Worm (Caenorhabditis elegans): ENCODE results near the gene T23D5.8.
"Not testable (repeated sequence)": the region's sequence is repeated elsewhere in the genome, so short reads cannot be mapped to it uniquely, and the experiment has no call there.

The T23D5.8 gene

ce11 chrV:15750130-15750529 lies 1.9 kb upstream of the T23D5.8 start, which contains the start of gene str-6:
TSS of gene str-6 (minus strand) at chrV:15750230.
- TF ChIP-seq nhr-67 (tag; optimal IDR thresholded peaks at IDR 0.05) (no peak), R02D3.7 (tag; optimal IDR thresholded peaks at IDR 0.05) (no peak), pqm-1 (tag; optimal IDR thresholded peaks at IDR 0.05) (no peak), ama-1 (optimal IDR thresholded peaks at IDR 0.05) (no peak)

- not testable (repeated sequence) for TF ChIP-seq ztf-4, unc-39, lsy-12 (tag; optimal IDR thresholded peaks at IDR 0.05)
Measured at ce11 chrV:15744366-15744765, 3.9 kb downstream of the T23D5.8 start, which contains the start of gene str-19. TSS of gene str-19 (minus strand) at chrV:15744466.

- TF ChIP-seq ceh-16 (tag; optimal IDR thresholded peaks at IDR 0.05) = no peak
- TF ChIP-seq elt-1 (tag; optimal IDR thresholded peaks at IDR 0.05) = no peak
- no peak for TF ChIP-seq fkh-2 (tag; optimal IDR thresholded peaks at IDR 0.05)
- no peak for TF ChIP-seq aly-2 (tag; optimal IDR thresholded peaks at IDR 0.05)
- no peak for TF ChIP-seq tbx-2 (tag; optimal IDR thresholded peaks at IDR 0.05)
- TF ChIP-seq snpc-4 (tag; optimal IDR thresholded peaks at IDR 0.05) = no peak
- no peak for TF ChIP-seq nhr-237 (tag; optimal IDR thresholded peaks at IDR 0.05)
- TF ChIP-seq eor-1 (tag; optimal IDR thresholded peaks at IDR 0.05) = no peak
Measured at ce11 chrV:15741851-15742250, 6.4 kb downstream of the T23D5.8 start, which contains the start of gene str-18. TSS of gene str-18 (minus strand) at chrV:15741951.

DNA sequence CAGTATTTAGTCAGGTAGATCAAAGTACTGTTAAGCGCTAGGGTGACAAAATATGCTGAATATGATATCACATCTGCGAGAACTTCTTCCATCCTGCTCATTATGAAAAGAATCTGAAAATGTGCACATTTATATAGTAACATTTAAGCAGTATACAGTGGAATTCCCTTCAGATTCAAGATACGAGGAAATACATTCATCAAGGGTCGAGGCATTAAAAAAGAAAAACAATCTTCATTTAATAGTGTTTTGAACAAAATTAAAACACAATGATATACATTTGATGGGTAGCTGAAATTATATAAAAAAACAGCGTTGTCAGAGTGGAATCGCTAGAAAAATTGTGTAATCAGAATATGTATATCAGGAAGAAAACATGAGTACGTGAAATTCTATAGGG lies 12.5 kb downstream of the T23D5.8 start, which contains the start of gene str-27:
Gene str-27, minus strand, starts transcription at position 101 of the 400 bp plus-strand sequence.
- TF ChIP-seq R02D3.7 (tag; optimal IDR thresholded peaks at IDR 0.05) (no peak), unc-62 (GFP tag; optimal IDR thresholded peaks at IDR 0.05) (no peak), elt-2 (tag; optimal IDR thresholded peaks at IDR 0.05) (no peak), pha-4 (tag; optimal IDR thresholded peaks at IDR 0.05) (no peak)

DNA sequence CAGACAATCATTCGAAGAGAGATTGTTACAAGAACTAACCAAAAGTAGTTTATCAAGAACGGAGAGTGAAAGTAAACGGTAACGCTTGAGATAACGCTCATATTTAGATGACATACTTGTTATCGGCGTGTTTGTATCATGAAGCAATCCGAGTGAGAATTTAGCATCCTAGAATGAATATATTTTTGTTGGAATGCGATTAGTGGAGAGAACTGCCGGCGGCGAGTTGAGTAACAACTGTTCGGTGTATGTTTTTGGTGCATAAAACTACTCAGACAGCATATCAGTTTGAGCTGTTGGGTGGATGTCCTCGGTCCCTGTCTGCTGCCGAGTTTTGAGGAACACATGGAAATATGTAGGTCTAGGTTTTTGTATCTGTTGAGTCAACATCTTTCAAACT lies 14.7 kb downstream of the T23D5.8 start, which contains the start of gene T23D5.3:
Gene T23D5.3, minus strand, starts transcription at position 101 of the 400 bp plus-strand sequence.
- TF ChIP-seq nhr-28 (tag; optimal IDR thresholded peaks at IDR 0.05) = no peak
- no peak for TF ChIP-seq eor-1 (tag; optimal IDR thresholded peaks at IDR 0.05)
- no peak for TF ChIP-seq mml-1 (tag; optimal IDR thresholded peaks at IDR 0.05)

DNA sequence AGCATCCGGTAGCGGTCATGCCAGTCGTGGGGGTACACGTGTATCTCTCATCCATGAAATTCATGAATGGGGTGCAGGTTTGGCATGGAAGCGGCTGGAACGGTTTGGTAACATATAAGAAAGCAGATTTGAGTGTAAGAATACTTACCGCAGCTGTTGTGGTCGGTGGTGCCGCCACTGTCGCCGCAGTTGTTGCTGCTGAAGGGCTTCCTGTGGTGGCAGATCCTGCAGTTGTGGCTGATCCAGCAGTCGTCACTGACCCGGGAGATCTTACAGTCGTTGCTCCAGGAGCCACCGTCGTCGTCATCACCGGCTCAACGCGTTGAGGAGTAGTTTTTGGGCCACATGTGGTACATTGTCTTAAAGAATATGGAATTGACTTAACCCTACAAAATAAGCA lies 15.2 kb downstream of the T23D5.8 start:
- TF ChIP-seq R02D3.7 (tag; optimal IDR thresholded peaks at IDR 0.05) (no peak), mdl-1 (tag; optimal IDR thresholded peaks at IDR 0.05) (no peak), nhr-77 (tag; optimal IDR thresholded peaks at IDR 0.05) (no peak), pqm-1 (tag; optimal IDR thresholded peaks at IDR 0.05) (no peak), nhr-23 (tag; optimal IDR thresholded peaks at IDR 0.05) (no peak), nhr-237 (tag; optimal IDR thresholded peaks at IDR 0.05) (no peak), ztf-4 (tag; optimal IDR thresholded peaks at IDR 0.05) (no peak), egl-5 (tag; optimal IDR thresholded peaks at IDR 0.05) (no peak), ZK546.5 (tag; optimal IDR thresholded peaks at IDR 0.05) (no peak), elt-1 (tag; optimal IDR thresholded peaks at IDR 0.05) (no peak), ceh-16 (tag; optimal IDR thresholded peaks at IDR 0.05) (no peak), lsy-12 (tag; optimal IDR thresholded peaks at IDR 0.05) (no peak), nhr-11 (tag; optimal IDR thresholded peaks at IDR 0.05) (no peak), fkh-2 (tag; optimal IDR thresholded peaks at IDR 0.05) (no peak), nfya-1 (tag; optimal IDR thresholded peaks at IDR 0.05; ENCODE audit: insufficient read depth) (no peak)

- TF ChIP-seq ceh-16 (tag; optimal IDR thresholded peaks at IDR 0.05) = no peak
- no peak for TF ChIP-seq lsy-12 (tag; optimal IDR thresholded peaks at IDR 0.05)
- TF ChIP-seq nhr-12 (tag; optimal IDR thresholded peaks at IDR 0.05) = no peak
- TF ChIP-seq mml-1 (tag; optimal IDR thresholded peaks at IDR 0.05) = no peak
- TF ChIP-seq nfya-1 (tag; optimal IDR thresholded peaks at IDR 0.05; ENCODE audit: insufficient read depth) = no peak
- no peak for TF ChIP-seq zag-1 (tag; optimal IDR thresholded peaks at IDR 0.05)
- no peak for TF ChIP-seq unc-62 (GFP tag; optimal IDR thresholded peaks at IDR 0.05)
- no peak for TF ChIP-seq ama-1 (optimal IDR thresholded peaks at IDR 0.05)
- no peak for TF ChIP-seq ZK546.5 (tag; optimal IDR thresholded peaks at IDR 0.05)
- no peak for TF ChIP-seq ztf-4 (tag; optimal IDR thresholded peaks at IDR 0.05)
- no peak for TF ChIP-seq pqm-1 (tag; optimal IDR thresholded peaks at IDR 0.05)
- TF ChIP-seq pha-4 (tag; optimal IDR thresholded peaks at IDR 0.05) = no peak
- TF ChIP-seq lin-39 (tag; optimal IDR thresholded peaks at IDR 0.05) = no peak
- no peak for TF ChIP-seq elt-2 (tag; optimal IDR thresholded peaks at IDR 0.05)
- no peak for TF ChIP-seq snpc-4 (tag; optimal IDR thresholded peaks at IDR 0.05)
- TF ChIP-seq nhr-25 (tag; optimal IDR thresholded peaks at IDR 0.05) = no peak
Measured at ce11 chrV:15732209-15732608, 16.0 kb downstream of the T23D5.8 start, which contains the start of gene str-38. TSS of gene str-38 (minus strand) at chrV:15732309.

All from whole organism, L3 larva.